Fruit fly (Drosophila melanogaster) whole organism, embryonic: ENCODE measurements around the gene CG7409.

Source experiments
- ATbp ChIP-seq: fragments of 200-800 bp; sonication (Bioruptor generic); optimal IDR thresholded peaks from 2 replicates; lab custom pipeline; 2017; ENCODE audit warnings: missing biosample characterization, mild to moderate bottlenecking, missing genetic modification characterization, missing genetic modification reagents
- Atf3 ChIP-seq: fragments of 200-800 bp; sonication (Bioruptor generic); optimal IDR thresholded peaks from 3 replicates; lab custom pipeline; 2016; ENCODE audit warnings: missing biosample characterization, missing genetic modification characterization
- CG11085 ChIP-seq: fragments of 200-800 bp; sonication (Bioruptor generic); IDR thresholded peaks from 2 replicates; pipeline ENCODE4 v1.3.6; 2022; ENCODE audit warnings: missing biosample characterization, missing genetic modification characterization
- CG12744 ChIP-seq: fragments of 200-800 bp; sonication (Bioruptor generic); optimal IDR thresholded peaks from 2 replicates; lab custom pipeline; 2016; ENCODE audit warnings: missing biosample characterization, missing genetic modification characterization
- CG13123 ChIP-seq: fragments of 200-800 bp; sonication (Bioruptor generic); optimal IDR thresholded peaks from 2 replicates; lab custom pipeline; 2016; ENCODE audit warnings: missing biosample characterization, missing genetic modification characterization
- CG14667 ChIP-seq: fragments of 200-800 bp; sonication (Bioruptor generic); IDR thresholded peaks from 2 replicates; pipeline ENCODE4 v1.3.6; 2022; ENCODE audit warnings: missing biosample characterization, missing genetic modification characterization
- CG14965 ChIP-seq: fragments of 200-800 bp; sonication (Bioruptor generic); optimal IDR thresholded peaks from 2 replicates; lab custom pipeline; 2016; ENCODE audit warnings: missing biosample characterization, missing genetic modification characterization, borderline replicate concordance
- CG1529 ChIP-seq: fragments of 200-800 bp; sonication (Bioruptor generic); optimal IDR thresholded peaks from 3 replicates; lab custom pipeline; 2018; ENCODE audit warnings: missing biosample characterization, missing genetic modification characterization
- CG17328 ChIP-seq: fragments of 200-800 bp; sonication (Bioruptor generic); IDR thresholded peaks from 2 replicates; pipeline ENCODE4 v1.3.6; 2022; ENCODE audit warnings: missing biosample characterization, missing genetic modification characterization
- CG18011 ChIP-seq: fragments of 200-800 bp; sonication (Bioruptor generic); optimal IDR thresholded peaks from 2 replicates; lab custom pipeline; 2017; ENCODE audit warnings: missing biosample characterization, missing genetic modification characterization, mild to moderate bottlenecking, moderate library complexity, missing genotype
- CG2116 ChIP-seq: fragments of 200-800 bp; sonication (Bioruptor generic); optimal IDR thresholded peaks from 3 replicates; lab custom pipeline; 2018; ENCODE audit warnings: missing biosample characterization, mild to moderate bottlenecking, missing genetic modification characterization
- CG3407 ChIP-seq: fragments of 200-800 bp; sonication (Bioruptor generic); optimal IDR thresholded peaks from 2 replicates; lab custom pipeline; 2018; ENCODE audit warnings: missing biosample characterization, mild to moderate bottlenecking, missing genetic modification characterization
- CG34422 ChIP-seq: fragments of 200-800 bp; sonication (Bioruptor generic); IDR thresholded peaks from 3 replicates; pipeline ENCODE4 v1.3.6; 2022; ENCODE audit warnings: missing biosample characterization, missing genetic modification characterization
- CG4424 ChIP-seq: fragments of 200-800 bp; sonication (Bioruptor generic); optimal IDR thresholded peaks from 3 replicates; lab custom pipeline; 2016; ENCODE audit warnings: missing biosample characterization, missing genetic modification characterization
- CG4707 ChIP-seq: fragments of 200-800 bp; sonication (Bioruptor generic); optimal IDR thresholded peaks from 2 replicates; lab custom pipeline; 2018; ENCODE audit warnings: missing biosample characterization, mild to moderate bottlenecking, missing genetic modification characterization, moderate library complexity
- CG7786 ChIP-seq: fragments of 200-800 bp; sonication (Bioruptor generic); optimal IDR thresholded peaks from 2 replicates; lab custom pipeline; 2016; ENCODE audit warnings: missing biosample characterization, missing genetic modification characterization
- CG8388 ChIP-seq: fragments of 200-800 bp; sonication (Bioruptor generic); optimal IDR thresholded peaks from 2 replicates; lab custom pipeline; 2019; ENCODE audit warnings: missing biosample characterization, mild to moderate bottlenecking, missing genetic modification characterization, moderate library complexity
- CG8765 ChIP-seq: fragments of 200-800 bp; sonication (Bioruptor generic); IDR thresholded peaks from 2 replicates; pipeline ENCODE4 v1.3.6; 2022; ENCODE audit warnings: missing biosample characterization, missing genetic modification characterization
- CG9437 ChIP-seq: fragments of 200-800 bp; sonication (Bioruptor generic); optimal IDR thresholded peaks from 2 replicates; lab custom pipeline; 2018; ENCODE audit warnings: missing biosample characterization, mild to moderate bottlenecking, missing genetic modification characterization
- CG9727 ChIP-seq: fragments of 200-800 bp; sonication (Bioruptor generic); optimal IDR thresholded peaks from 3 replicates; lab custom pipeline; 2017; ENCODE audit warnings: missing biosample characterization, mild to moderate bottlenecking, missing genetic modification characterization
- D19A ChIP-seq: fragments of 200-800 bp; optimal IDR thresholded peaks from 3 replicates; lab custom pipeline; 2019; ENCODE audit warnings: missing biosample characterization, mild to moderate bottlenecking, missing genetic modification characterization, moderate library complexity
- Fer1 ChIP-seq: fragments of 200-800 bp; sonication (Bioruptor generic); optimal IDR thresholded peaks from 2 replicates; lab custom pipeline; 2017; ENCODE audit warnings: missing biosample characterization, mild to moderate bottlenecking, missing genetic modification characterization
- Mad ChIP-seq: fragments of 200-800 bp; sonication (Bioruptor generic); optimal IDR thresholded peaks from 2 replicates; lab custom pipeline; 2016; ENCODE audit warnings: missing biosample characterization, missing genetic modification characterization
- NC2α ChIP-seq: fragments of 200-800 bp; sonication (Bioruptor generic); optimal IDR thresholded peaks from 2 replicates; lab custom pipeline; 2016; ENCODE audit warnings: missing biosample characterization, missing genetic modification characterization
- Nf-YB ChIP-seq: fragments of 200-800 bp; sonication (Bioruptor generic); optimal IDR thresholded peaks from 3 replicates; lab custom pipeline; 2019; ENCODE audit warnings: missing biosample characterization, mild to moderate bottlenecking, missing genetic modification characterization, moderate library complexity
- Oaz ChIP-seq: fragments of 200-800 bp; sonication (Bioruptor generic); IDR thresholded peaks from 2 replicates; pipeline ENCODE4 v1.3.6; 2022; ENCODE audit warnings: missing biosample characterization, missing genetic modification characterization
- Pdp1 ChIP-seq, 2 experiments: fragments of 200-800 bp; sonication (Bioruptor generic); optimal IDR thresholded peaks; 3 replicates each; lab custom pipeline; 2016; ENCODE audit warnings: missing biosample characterization in 2 of 2, missing genetic modification characterization in 2 of 2, mild to moderate bottlenecking in 1 of 2, moderate library complexity in 1 of 2
- Rfx ChIP-seq: fragments of 200-800 bp; sonication (Bioruptor generic); IDR thresholded peaks from 2 replicates; pipeline ENCODE4 v1.3.6; 2022; ENCODE audit warnings: missing biosample characterization, missing genetic modification characterization
- Tbp ChIP-seq: fragments of >200 bp; optimal IDR thresholded peaks from 2 replicates; lab custom pipeline; 2018; ENCODE audit warnings: missing biosample characterization, missing genetic modification characterization
- Xbp1 ChIP-seq: fragments of 200-800 bp; sonication (Bioruptor generic); optimal IDR thresholded peaks from 3 replicates; lab custom pipeline; 2016; ENCODE audit warnings: missing biosample characterization, mild to moderate bottlenecking, missing genetic modification characterization
- abd-A ChIP-seq: fragments of 200-800 bp; sonication (Bioruptor generic); optimal IDR thresholded peaks from 3 replicates; lab custom pipeline; 2019; ENCODE audit warnings: missing biosample characterization, mild to moderate bottlenecking, missing genetic modification characterization, moderate library complexity
- al ChIP-seq: fragments of 200-800 bp; sonication (Bioruptor generic); IDR thresholded peaks from 2 replicates; pipeline ENCODE4 v1.3.6; 2022; ENCODE audit warnings: missing biosample characterization, missing genetic modification characterization
- caup ChIP-seq: fragments of 200-800 bp; sonication (Bioruptor generic); optimal IDR thresholded peaks from 3 replicates; lab custom pipeline; 2017; ENCODE audit warnings: missing biosample characterization, mild to moderate bottlenecking, missing genetic modification characterization, moderate library complexity; ENCODE audit not compliant: severe bottlenecking
- da ChIP-seq: fragments of 200-800 bp; sonication (Bioruptor generic); optimal IDR thresholded peaks from 2 replicates; lab custom pipeline; 2016; ENCODE audit warnings: missing biosample characterization, missing genetic modification characterization
- eyg ChIP-seq: fragments of 200-800 bp; sonication (Bioruptor generic); optimal IDR thresholded peaks from 3 replicates; lab custom pipeline; 2016; ENCODE audit warnings: missing biosample characterization, missing genetic modification characterization
- gcm2 ChIP-seq: fragments of 200-800 bp; sonication (Bioruptor generic); optimal IDR thresholded peaks from 2 replicates; lab custom pipeline; 2016; ENCODE audit warnings: missing biosample characterization, missing genetic modification characterization
- gem ChIP-seq: fragments of 200-800 bp; sonication (Bioruptor generic); optimal IDR thresholded peaks from 2 replicates; lab custom pipeline; 2019; ENCODE audit warnings: missing biosample characterization, mild to moderate bottlenecking, missing genetic modification characterization, moderate library complexity
- gfzf ChIP-seq: fragments of 200-800 bp; sonication (Bioruptor generic); optimal IDR thresholded peaks from 2 replicates; lab custom pipeline; 2016; ENCODE audit warnings: missing biosample characterization, mild to moderate bottlenecking, missing genetic modification characterization, moderate library complexity
- ham ChIP-seq: fragments of 200-800 bp; sonication (Bioruptor generic); IDR thresholded peaks from 2 replicates; pipeline ENCODE4 v1.3.6; 2022; ENCODE audit warnings: missing biosample characterization, missing genetic modification characterization
- jumu ChIP-seq: fragments of 200-800 bp; sonication (Bioruptor generic); optimal IDR thresholded peaks from 3 replicates; lab custom pipeline; 2016; ENCODE audit warnings: missing biosample characterization, missing genetic modification characterization
- lmd ChIP-seq: fragments of 200-800 bp; sonication (Bioruptor generic); IDR thresholded peaks from 2 replicates; pipeline ENCODE4 v1.3.6; 2022; ENCODE audit warnings: missing biosample characterization, missing genetic modification characterization
- pb ChIP-seq: fragments of 200-800 bp; sonication (Bioruptor generic); optimal IDR thresholded peaks from 3 replicates; lab custom pipeline; 2016; ENCODE audit warnings: missing biosample characterization, missing genetic modification characterization
- pros ChIP-seq: fragments of 200-800 bp; sonication (Bioruptor generic); optimal IDR thresholded peaks from 3 replicates; lab custom pipeline; 2019; ENCODE audit warnings: missing biosample characterization, mild to moderate bottlenecking, missing genetic modification characterization, moderate library complexity
- ro ChIP-seq: fragments of 200-800 bp; sonication (Bioruptor generic); IDR thresholded peaks from 2 replicates; pipeline ENCODE4 v1.3.6; 2022; ENCODE audit warnings: missing biosample characterization, missing genetic modification characterization
- sc ChIP-seq, 3 experiments: fragments of >200 bp in 2 of 3; fragments of 200-800 bp in 1 of 3; sonication (Bioruptor generic) in 1 of 3; optimal IDR thresholded peaks; 2 replicates in 2 of 3; 3 replicates in 1 of 3; lab custom pipeline; 2017; ENCODE audit warnings: mild to moderate bottlenecking in 1 of 3, missing biosample characterization in 1 of 3, missing genetic modification characterization in 1 of 3, missing genetic modification reagents in 1 of 3
- unc-4 ChIP-seq: fragments of 200-800 bp; sonication (Bioruptor generic); IDR thresholded peaks from 2 replicates; pipeline ENCODE4 v1.3.6; 2022; ENCODE audit warnings: missing biosample characterization, missing genetic modification characterization; ENCODE audit not compliant: partially characterized antibody
- wdn ChIP-seq: fragments of 200-800 bp; sonication (Bioruptor generic); IDR thresholded peaks from 2 replicates; pipeline ENCODE4 v1.3.6; 2022; ENCODE audit warnings: missing biosample characterization, missing genetic modification characterization
- zfh2 ChIP-seq: fragments of 200-800 bp; sonication (Bioruptor generic); optimal IDR thresholded peaks from 2 replicates; lab custom pipeline; 2016; ENCODE audit warnings: missing biosample characterization, missing genetic modification characterization

CG7409 gene

dm6 chr3L:7718561-7719417, 35.4 kb upstream of the CG7409 start, which contains the start of gene Mcad (continued):
- TF ChIP-seq abd-A (tag; lab: Kevin White, UChicago), result no peak
- TF ChIP-seq sc (optimal IDR thresholded peaks at IDR 0.05; lab: Kevin White, UChicago), result no peak
- TF ChIP-seq sc (GFP tag; optimal IDR thresholded peaks at IDR 0.05; lab: Kevin White, UChicago), result peak; percentile 48
- TF ChIP-seq CG34422 (GFP tag; lab: Robert Waterston, UW), result peak; percentile 50
- TF ChIP-seq wdn (GFP tag; lab: Robert Waterston, UW), result peak; percentile 68
- TF ChIP-seq eyg, result no peak
- TF ChIP-seq jumu (GFP tag; lab: Kevin White, UChicago), result no peak
- TF ChIP-seq D19A (tag; lab: Kevin White, UChicago), result peak; percentile 94
- no peak for TF ChIP-seq pros (GFP tag; lab: Kevin White, UChicago)
- TF ChIP-seq gfzf (GFP tag; lab: Kevin White, UChicago), result no peak
- peak; percentile 51 for TF ChIP-seq CG13123 (GFP tag; lab: Kevin White, UChicago)
- peak; percentile 53 for TF ChIP-seq Mad (GFP tag; lab: Kevin White, UChicago)
- no peak for TF ChIP-seq Tbp (GFP tag; lab: Kevin White, UChicago)
- TF ChIP-seq Fer1 (GFP tag; lab: Kevin White, UChicago), result peak; percentile 97
- TF ChIP-seq pb (GFP tag; lab: Kevin White, UChicago), result no peak
- peak; percentile 60 for TF ChIP-seq CG14667 (GFP tag; lab: Robert Waterston, UW)
- no peak for TF ChIP-seq da (GFP tag; lab: Kevin White, UChicago)
- TF ChIP-seq gem (tag; lab: Kevin White, UChicago), result peak; percentile 92
- peak; percentile 88 for TF ChIP-seq lmd (GFP tag; lab: Robert Waterston, UW)
- no peak for TF ChIP-seq Atf3
- no peak for TF ChIP-seq CG12744
- TF ChIP-seq CG7786, result peak; percentile 23
- peak; percentile 76 for TF ChIP-seq CG18011 (GFP tag; lab: Kevin White, UChicago)
- TF ChIP-seq zfh2 (GFP tag; lab: Kevin White, UChicago), result peak; percentile 52
- TF ChIP-seq Nf-YB (GFP tag; lab: Kevin White, UChicago), result peak; percentile 63
- peak; percentile 54 for TF ChIP-seq CG2116 (GFP tag; lab: Kevin White, UChicago)
- no peak for TF ChIP-seq NC2α (GFP tag; lab: Kevin White, UChicago)
- peak; percentile 96 for TF ChIP-seq CG4424 (GFP tag; lab: Kevin White, UChicago)
- TF ChIP-seq CG3407 (GFP tag; lab: Kevin White, UChicago), result peak; percentile 56
- no peak for TF ChIP-seq CG14965 (GFP tag; lab: Kevin White, UChicago)
- no peak for TF ChIP-seq ro (GFP tag; lab: Robert Waterston, UW)
- TF ChIP-seq ham (GFP tag; lab: Robert Waterston, UW), result peak; percentile 80
- TF ChIP-seq caup (GFP tag; lab: Kevin White, UChicago), result peak; percentile 93
- TF ChIP-seq CG8388, result peak; percentile 67
- peak; percentile 92 for TF ChIP-seq CG11085 (GFP tag; lab: Robert Waterston, UW)
- TF ChIP-seq CG9727, result peak; percentile 90
- TF ChIP-seq Oaz, result peak; percentile 65
- peak; percentile 55 to 73 for TF ChIP-seq Pdp1 (GFP tag; optimal IDR thresholded peaks at IDR 0.05; lab: Kevin White, UChicago)
- peak; percentile 72 for TF ChIP-seq ATbp
- peak; percentile 95 for TF ChIP-seq Rfx (GFP tag; lab: Robert Waterston, UW)
- TF ChIP-seq al (GFP tag; lab: Robert Waterston, UW), result peak; percentile 90
- peak; percentile 50 for TF ChIP-seq CG1529
- TF ChIP-seq unc-4 (GFP tag; lab: Robert Waterston, UW), result 0 out of 2 replicates have a peak, but pooled peaks have one; percentile 21
- TF ChIP-seq CG9437 (GFP tag; lab: Kevin White, UChicago), result peak; percentile 99
- no peak for TF ChIP-seq CG4707 (GFP tag; lab: Kevin White, UChicago)
- TF ChIP-seq CG17328 (GFP tag; lab: Robert Waterston, UW), result peak; percentile 73
- peak; percentile 55 for TF ChIP-seq gcm2
- TF ChIP-seq CG8765 (GFP tag; lab: Robert Waterston, UW), result no peak; the same call in 1 of the 2 replicates
- peak; percentile 85 for TF ChIP-seq Xbp1
